Worm (Caenorhabditis elegans): ENCODE results near the gene unc-79.

ce11 chrIII:4131814-4132555 is 65.6 kb downstream of the unc-79 start:
- TF ChIP-seq him-1 (tag; optimal IDR thresholded peaks at IDR 0.05): no peak
- TF ChIP-seq dao-5 (tag; optimal IDR thresholded peaks at IDR 0.05): no peak
